Fruit fly (Drosophila melanogaster): ENCODE data around the gene Tgs1.

Gene Tgs1

DNA sequence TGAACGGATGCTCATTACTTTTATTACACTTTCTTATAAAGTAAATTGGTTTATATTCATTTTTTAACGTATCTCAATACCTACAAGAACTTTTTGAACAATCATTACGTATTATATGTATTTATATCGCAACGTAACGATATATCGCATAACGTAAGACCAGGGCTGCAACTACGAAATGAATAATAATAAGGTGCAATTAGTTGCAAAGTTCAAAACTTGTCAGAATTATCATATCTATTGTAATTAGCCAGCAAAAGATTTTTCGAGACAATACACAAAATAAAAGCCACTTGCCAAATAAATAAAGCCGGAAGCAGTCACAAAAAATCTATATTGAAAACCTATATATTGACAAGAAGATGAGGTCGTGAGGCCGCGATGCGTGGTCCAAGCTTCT is 40.0 kb upstream of the Tgs1 start (continued):
- TF ChIP-seq CkIIα-i1 (GFP tag; IDR thresholded peaks at IDR 0.05) (no peak), az2 (GFP tag; optimal IDR thresholded peaks at IDR 0.05) (peak; percentile 35), dati (GFP tag; IDR thresholded peaks at IDR 0.05) (no peak), Nf-YC (tag; optimal IDR thresholded peaks at IDR 0.05) (no peak), vnd (GFP tag; IDR thresholded peaks at IDR 0.05; ENCODE audit: partially characterized antibody) (peak; percentile 53; the same call in 2 of the 3 replicates), fu2 (GFP tag; optimal IDR thresholded peaks at IDR 0.05) (peak; percentile 33), CG33213 (GFP tag; optimal IDR thresholded peaks at IDR 0.05) (peak; percentile 25), amos (GFP tag; IDR thresholded peaks at IDR 0.05; ENCODE audit: partially characterized antibody) (peak; percentile 70), CG30403 (GFP tag; optimal IDR thresholded peaks at IDR 0.05) (peak; percentile 59), Pdp1 (GFP tag; optimal IDR thresholded peaks at IDR 0.05) (peak in 1 of 2 experiments; percentile 40), Fer2 (tag; optimal IDR thresholded peaks at IDR 0.05) (no peak), CG12155 (GFP tag; optimal IDR thresholded peaks at IDR 0.05) (peak; percentile 41), tin (GFP tag; optimal IDR thresholded peaks at IDR 0.05) (peak; percentile 54), cato (GFP tag; optimal IDR thresholded peaks at IDR 0.05; ENCODE audit: borderline replicate concordance) (no peak), Hr3 (GFP tag; optimal IDR thresholded peaks at IDR 0.05) (peak; percentile 1), CG3838 (GFP tag; optimal IDR thresholded peaks at IDR 0.05) (no peak), mld (GFP tag; IDR thresholded peaks at IDR 0.05; ENCODE audit: partially characterized antibody) (no peak), BEAF-32 (GFP tag; optimal IDR thresholded peaks at IDR 0.05) (peak; percentile 70), CG9876 (GFP tag; optimal IDR thresholded peaks at IDR 0.05) (peak; percentile 26), Camta (GFP tag; optimal IDR thresholded peaks at IDR 0.05) (peak; percentile 28), CG13296 (GFP tag; optimal IDR thresholded peaks at IDR 0.05) (no peak), Hr51 (GFP tag; optimal IDR thresholded peaks at IDR 0.05) (peak in 1 of 2 experiments; percentile 19), sc (optimal IDR thresholded peaks at IDR 0.05) (no peak), sc (GFP tag; optimal IDR thresholded peaks at IDR 0.05) (no peak), zfh2 (GFP tag; optimal IDR thresholded peaks at IDR 0.05) (peak; percentile 57), CG7786 (GFP tag; optimal IDR thresholded peaks at IDR 0.05) (peak; percentile 42), NC2β (GFP tag; optimal IDR thresholded peaks at IDR 0.05) (peak; percentile 19), Side (GFP tag; optimal IDR thresholded peaks at IDR 0.05) (no peak), hkb (optimal IDR thresholded peaks at IDR 0.05) (no peak), hkb (GFP tag; IDR thresholded peaks at IDR 0.05) (no peak), Xbp1 (GFP tag; optimal IDR thresholded peaks at IDR 0.05) (peak; percentile 57), CG8089 (GFP tag; optimal IDR thresholded peaks at IDR 0.05) (no peak), CG15514 (GFP tag; optimal IDR thresholded peaks at IDR 0.05) (peak; percentile 69), Lhr (GFP tag; optimal IDR thresholded peaks at IDR 0.05) (no peak), CG2199 (GFP tag; IDR thresholded peaks at IDR 0.05) (no peak), Dp (GFP tag; optimal IDR thresholded peaks at IDR 0.05) (peak; percentile 48), eyg (GFP tag; optimal IDR thresholded peaks at IDR 0.05) (peak; percentile 15), CG13287 (GFP tag; IDR thresholded peaks at IDR 0.05; ENCODE audit: partially characterized antibody) (peak; percentile 91), Sox102F (GFP tag; optimal IDR thresholded peaks at IDR 0.05) (peak; percentile 40)

DNA sequence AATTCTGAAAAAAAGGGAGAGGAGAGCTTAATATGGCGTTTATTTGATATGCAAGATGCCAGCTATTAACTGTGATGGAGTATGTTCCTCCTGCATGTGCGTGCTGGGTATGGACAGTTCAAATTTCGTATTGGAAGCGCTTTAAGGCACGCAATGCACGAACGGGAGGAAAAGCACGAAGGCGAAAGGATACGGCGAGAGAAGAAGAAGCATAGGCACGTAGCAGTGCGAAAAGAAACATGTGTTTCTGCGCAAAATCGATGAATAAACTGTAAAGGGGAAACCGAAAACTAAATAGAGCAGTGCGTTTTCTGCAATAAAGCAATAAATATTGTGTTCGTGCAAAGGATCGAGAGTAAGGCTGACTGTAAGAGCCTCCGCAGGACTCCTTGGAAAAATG is 39.4 kb upstream of the Tgs1 start, which contains the start of gene CG14314:
Gene CG14314 (plus strand): TSS at position 243 of the 400 bp plus-strand sequence.
- peak; percentile 56; the same call in 1 of the 2 replicates for TF ChIP-seq Bgb (GFP tag; IDR thresholded peaks at IDR 0.05; ENCODE audit: partially characterized antibody)
- TF ChIP-seq TFAM (GFP tag; optimal IDR thresholded peaks at IDR 0.05) = no peak
- TF ChIP-seq E2f2 (GFP tag; IDR thresholded peaks at IDR 0.05) = peak; percentile 14
- TF ChIP-seq CG17385 (GFP tag; optimal IDR thresholded peaks at IDR 0.05) = peak; percentile 53
- peak; percentile 92 for TF ChIP-seq ewg (GFP tag; optimal IDR thresholded peaks at IDR 0.05)
- TF ChIP-seq nerfin-2 (GFP tag; IDR thresholded peaks at IDR 0.05; ENCODE audit: partially characterized antibody) = 0 out of 2 replicates have a peak, but pooled peaks have one; percentile 34
- no peak for TF ChIP-seq dimm (GFP tag; IDR thresholded peaks at IDR 0.05)
- TF ChIP-seq amos (GFP tag; IDR thresholded peaks at IDR 0.05; ENCODE audit: partially characterized antibody) = peak; percentile 67; the same call in 1 of the 2 replicates
- peak; percentile 30 for TF ChIP-seq BEAF-32 (GFP tag; optimal IDR thresholded peaks at IDR 0.05)
- no peak for TF ChIP-seq CG9727 (GFP tag; optimal IDR thresholded peaks at IDR 0.05)
- TF ChIP-seq pzg (GFP tag; optimal IDR thresholded peaks at IDR 0.05) = peak; percentile 1
- no peak for TF ChIP-seq Nf-YB (GFP tag; optimal IDR thresholded peaks at IDR 0.05)
- no peak for TF ChIP-seq scrt (GFP tag; optimal IDR thresholded peaks at IDR 0.05)
- no peak for TF ChIP-seq lbe (GFP tag; optimal IDR thresholded peaks at IDR 0.05)
- TF ChIP-seq Dp (GFP tag; optimal IDR thresholded peaks at IDR 0.05) = peak; percentile 36
- no peak for TF ChIP-seq cas (GFP tag; IDR thresholded peaks at IDR 0.05)
